Worm (Caenorhabditis elegans): ENCODE data around the gene C04E6.4.

C04E6.4 gene

ce11 chrV:5939503-5940072, 32.4 kb downstream of the C04E6.4 start, which contains the start of gene syf-3:
Gene syf-3, plus strand, starts transcription at chrV:5940022.
- TF ChIP-seq hmg-1.1 (GFP tag; IDR thresholded peaks at IDR 0.05) (no peak), aly-2 (tag; optimal IDR thresholded peaks at IDR 0.05) (no peak), nhr-42 (GFP tag; IDR thresholded peaks at IDR 0.05) (no peak), jun-1 (tag; optimal IDR thresholded peaks at IDR 0.05) (no peak), nhr-28 (tag; optimal IDR thresholded peaks at IDR 0.05) (no peak), F44E2.7 (GFP tag; IDR thresholded peaks at IDR 0.05) (no peak), aha-1 (tag) (peak; percentile 35), ceh-28 (tag; optimal IDR thresholded peaks at IDR 0.05) (no peak), lin-1 (GFP tag; IDR thresholded peaks at IDR 0.05) (no peak), ZK337.2 (GFP tag; IDR thresholded peaks at IDR 0.05) (no peak), lim-7 (GFP tag; IDR thresholded peaks at IDR 0.05) (no peak), mxl-2 (GFP tag; conservative IDR thresholded peaks at IDR 0.05) (no peak), zip-2 (tag; optimal IDR thresholded peaks at IDR 0.05) (no peak), ztf-11 (tag; optimal IDR thresholded peaks at IDR 0.05) (no peak), unc-39 (tag; optimal IDR thresholded peaks at IDR 0.05) (no peak), nhr-76 (tag; optimal IDR thresholded peaks at IDR 0.05) (no peak), Y75B8A.6 (GFP tag; IDR thresholded peaks at IDR 0.05) (no peak), arid-1 (GFP tag; conservative IDR thresholded peaks at IDR 0.05) (no peak), zag-1 (tag; optimal IDR thresholded peaks at IDR 0.05) (no peak), mdl-1 (tag; optimal IDR thresholded peaks at IDR 0.05) (no peak), dpl-1 (GFP tag; optimal IDR thresholded peaks at IDR 0.05) (peak; percentile 98), unc-62 (GFP tag; optimal IDR thresholded peaks at IDR 0.05 in 1 of 2) (peak in 1 of 2 experiments; percentile 64), unc-62 (tag; optimal IDR thresholded peaks at IDR 0.05) (no peak), ceh-20 (GFP tag; IDR thresholded peaks at IDR 0.05) (no peak), php-3 (GFP tag; IDR thresholded peaks at IDR 0.05) (no peak), skn-1 (tag; optimal IDR thresholded peaks at IDR 0.05) (no peak), dve-1 (tag; optimal IDR thresholded peaks at IDR 0.05; ENCODE audit: insufficient read depth) (no peak), nhr-10 (tag; optimal IDR thresholded peaks at IDR 0.05) (no peak), lin-38 (GFP tag; IDR thresholded peaks at IDR 0.05) (no peak), mep-1 (tag; optimal IDR thresholded peaks at IDR 0.05) (no peak), lin-13 (GFP tag; optimal IDR thresholded peaks at IDR 0.05) (no peak), madf-9 (GFP tag; conservative IDR thresholded peaks at IDR 0.05) (no peak), sdz-12 (GFP tag; optimal IDR thresholded peaks at IDR 0.05) (no peak), F49E8.2 (tag; optimal IDR thresholded peaks at IDR 0.05; ENCODE audit: borderline replicate concordance) (no peak), ama-1 (optimal IDR thresholded peaks at IDR 0.05) (no peak), tag-97 (GFP tag; IDR thresholded peaks at IDR 0.05) (no peak), pqm-1 (tag; optimal IDR thresholded peaks at IDR 0.05) (no peak), egl-27 (tag; optimal IDR thresholded peaks at IDR 0.05) (no peak), nhr-102 (tag; optimal IDR thresholded peaks at IDR 0.05) (no peak), nhr-6 (tag; optimal IDR thresholded peaks at IDR 0.05) (peak; percentile 4), pha-4 (GFP tag; IDR thresholded peaks at IDR 0.05) (no peak), pha-4 (tag; optimal IDR thresholded peaks at IDR 0.05) (no peak), vab-7 (GFP tag; IDR thresholded peaks at IDR 0.05) (no peak), Y48G9A.11 (GFP tag; IDR thresholded peaks at IDR 0.05) (peak; percentile 97), dmd-6 (GFP tag; IDR thresholded peaks at IDR 0.05) (no peak), zfp-3 (GFP tag; conservative IDR thresholded peaks at IDR 0.05) (no peak), mes-2 (tag; optimal IDR thresholded peaks at IDR 0.05; ENCODE audit: poor library complexity, severe bottlenecking) (peak; percentile 69), ceh-82 (tag; optimal IDR thresholded peaks at IDR 0.05) (no peak), lin-39 (tag; optimal IDR thresholded peaks at IDR 0.05) (no peak), dmd-8 (GFP tag; IDR thresholded peaks at IDR 0.05) (no peak), gei-8 (GFP tag; optimal IDR thresholded peaks at IDR 0.05) (no peak), nhr-41 (GFP tag; IDR thresholded peaks at IDR 0.05) (no peak), T20F7.1 (GFP tag; optimal IDR thresholded peaks at IDR 0.05) (peak; percentile 98)

All from whole organism, L4 larva.